Fruit fly (Drosophila melanogaster): Measurements from ENCODE around the gene CG34450.

CG34450 gene

DNA sequence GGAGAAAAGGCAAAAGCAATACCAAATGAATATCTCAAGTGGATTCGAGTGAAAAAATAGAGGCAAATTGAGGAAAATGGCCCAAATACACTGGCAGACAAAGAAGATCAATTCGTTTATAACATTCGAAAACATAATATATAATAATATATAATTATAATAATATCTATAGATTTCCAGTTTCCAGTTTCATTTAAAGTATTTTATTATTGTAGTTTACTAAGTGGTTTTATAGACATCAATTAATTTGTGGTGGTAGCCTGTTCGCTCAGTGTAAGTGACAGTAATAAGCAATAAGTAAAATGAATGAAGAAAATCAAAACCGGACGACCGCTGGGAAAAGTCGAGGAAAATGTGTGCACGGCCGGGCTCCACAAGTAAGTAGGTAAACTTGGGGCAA lies 20.0 kb upstream of the CG34450 start:
- TF ChIP-seq tj (GFP tag; optimal IDR thresholded peaks at IDR 0.05) (no peak), CG7101 (tag; optimal IDR thresholded peaks at IDR 0.05) (no peak), toe (GFP tag; optimal IDR thresholded peaks at IDR 0.05) (no peak), CG7045 (GFP tag; optimal IDR thresholded peaks at IDR 0.05) (no peak), ovo (GFP tag; optimal IDR thresholded peaks at IDR 0.05) (no peak)

- TF ChIP-seq Mnt (GFP tag; optimal IDR thresholded peaks at IDR 0.05) (no peak), cnc (optimal IDR thresholded peaks at IDR 0.05) (no peak), bab1 (GFP tag; optimal IDR thresholded peaks at IDR 0.05) (peak; percentile 9), CG33017 (tag; optimal IDR thresholded peaks at IDR 0.05) (no peak), pad (GFP tag; optimal IDR thresholded peaks at IDR 0.05) (no peak), Hr96 (GFP tag; optimal IDR thresholded peaks at IDR 0.05) (no peak), CG14711 (tag; optimal IDR thresholded peaks at IDR 0.05) (peak; percentile 33), CG11617 (GFP tag; optimal IDR thresholded peaks at IDR 0.05) (no peak), CG7101 (tag; optimal IDR thresholded peaks at IDR 0.05) (peak; percentile 18), CG12768 (GFP tag; optimal IDR thresholded peaks at IDR 0.05) (no peak), ovo (GFP tag; optimal IDR thresholded peaks at IDR 0.05) (no peak), CG5204 (GFP tag; optimal IDR thresholded peaks at IDR 0.05) (no peak), kay (GFP tag; ENCODE audit: borderline replicate concordance) (no peak), cic (GFP tag; optimal IDR thresholded peaks at IDR 0.05) (no peak), toe (GFP tag; optimal IDR thresholded peaks at IDR 0.05) (no peak), Clk (GFP tag; optimal IDR thresholded peaks at IDR 0.05) (no peak), tj (GFP tag; optimal IDR thresholded peaks at IDR 0.05) (no peak), CG1620 (GFP tag; optimal IDR thresholded peaks at IDR 0.05) (no peak), CG7045 (GFP tag; optimal IDR thresholded peaks at IDR 0.05) (peak; percentile 27)
Observed at dm6 chrX:9349224-9349623, 18.9 kb upstream of the CG34450 start.

- no peak for TF ChIP-seq Clk (GFP tag; optimal IDR thresholded peaks at IDR 0.05)
- no peak for TF ChIP-seq kay (GFP tag; ENCODE audit: borderline replicate concordance)
- no peak for TF ChIP-seq CG7045 (GFP tag; optimal IDR thresholded peaks at IDR 0.05)
- TF ChIP-seq toe (GFP tag; optimal IDR thresholded peaks at IDR 0.05): no peak
- TF ChIP-seq ovo (GFP tag; optimal IDR thresholded peaks at IDR 0.05): no peak
- no peak for TF ChIP-seq Crg-1 (GFP tag; optimal IDR thresholded peaks at IDR 0.05)
- TF ChIP-seq CG11617 (GFP tag; optimal IDR thresholded peaks at IDR 0.05): no peak
- no peak for TF ChIP-seq CG5204 (GFP tag; optimal IDR thresholded peaks at IDR 0.05)
- TF ChIP-seq CG12768 (GFP tag; optimal IDR thresholded peaks at IDR 0.05): no peak
Observed at dm6 chrX:9347767-9348166, 17.5 kb upstream of the CG34450 start.

dm6 chrX:9345522-9345921 lies 15.2 kb upstream of the CG34450 start:
- no peak for TF ChIP-seq kay (GFP tag; ENCODE audit: borderline replicate concordance)
- no peak for TF ChIP-seq CG1620 (GFP tag; optimal IDR thresholded peaks at IDR 0.05)
- TF ChIP-seq toe (GFP tag; optimal IDR thresholded peaks at IDR 0.05): no peak
- no peak for TF ChIP-seq cic (GFP tag; optimal IDR thresholded peaks at IDR 0.05)
- TF ChIP-seq Clk (GFP tag; optimal IDR thresholded peaks at IDR 0.05): no peak
- TF ChIP-seq CG5204 (GFP tag; optimal IDR thresholded peaks at IDR 0.05): no peak
- no peak for TF ChIP-seq bab1 (GFP tag; optimal IDR thresholded peaks at IDR 0.05)
- no peak for TF ChIP-seq CG12768 (GFP tag; optimal IDR thresholded peaks at IDR 0.05)
- no peak for TF ChIP-seq cnc (optimal IDR thresholded peaks at IDR 0.05)

DNA sequence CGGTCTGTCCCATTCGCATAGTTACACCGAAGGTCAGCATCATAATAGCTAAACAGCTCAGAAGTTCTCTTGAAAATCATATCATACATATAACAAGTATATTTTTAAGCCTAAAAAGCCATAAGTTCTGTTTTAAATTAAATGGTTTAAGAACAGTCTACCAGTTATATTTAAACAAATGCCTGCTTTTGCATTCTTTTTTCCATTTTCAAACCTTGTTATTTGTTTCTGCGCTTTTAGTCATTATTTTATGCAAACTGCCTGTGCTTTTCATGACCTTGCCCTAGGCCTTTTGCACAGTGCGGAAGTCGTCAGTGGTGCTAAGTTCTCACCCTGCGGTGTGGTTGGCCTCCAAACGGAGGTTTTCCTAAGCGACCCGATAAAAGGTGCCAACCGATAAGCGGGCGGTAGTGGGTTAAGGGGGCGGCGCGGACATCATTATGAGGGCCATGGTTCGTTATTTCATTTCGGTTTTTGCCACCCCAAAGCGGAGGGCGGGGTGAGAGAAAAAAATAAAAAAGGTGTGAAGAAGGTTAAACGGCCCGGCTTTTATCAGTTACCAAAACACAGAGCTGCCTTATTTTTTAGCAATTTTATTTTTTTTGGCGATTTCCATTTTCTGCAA lies 14.3 kb upstream of the CG34450 start:
- peak; percentile 71 for TF ChIP-seq CG7045 (GFP tag; optimal IDR thresholded peaks at IDR 0.05)
- TF ChIP-seq toe (GFP tag; optimal IDR thresholded peaks at IDR 0.05): peak; percentile 52
- peak; percentile 67 for TF ChIP-seq CG33017 (tag; optimal IDR thresholded peaks at IDR 0.05)
- peak; percentile 55 for TF ChIP-seq ovo (GFP tag; optimal IDR thresholded peaks at IDR 0.05)
- peak; percentile 59 for TF ChIP-seq CG5204 (GFP tag; optimal IDR thresholded peaks at IDR 0.05)
- no peak for TF ChIP-seq kay (GFP tag; ENCODE audit: borderline replicate concordance)
- TF ChIP-seq cic (GFP tag; optimal IDR thresholded peaks at IDR 0.05): no peak
- TF ChIP-seq tj (GFP tag; optimal IDR thresholded peaks at IDR 0.05): peak; percentile 56
- peak; percentile 73 for TF ChIP-seq CG14711 (tag; optimal IDR thresholded peaks at IDR 0.05)
- TF ChIP-seq Hr96 (GFP tag; optimal IDR thresholded peaks at IDR 0.05): peak; percentile 71
- TF ChIP-seq cnc (optimal IDR thresholded peaks at IDR 0.05): no peak
- no peak for TF ChIP-seq CG12768 (GFP tag; optimal IDR thresholded peaks at IDR 0.05)
- TF ChIP-seq CG11617 (GFP tag; optimal IDR thresholded peaks at IDR 0.05): peak; percentile 77
- peak; percentile 70 for TF ChIP-seq pad (GFP tag; optimal IDR thresholded peaks at IDR 0.05)
- TF ChIP-seq Clk (GFP tag; optimal IDR thresholded peaks at IDR 0.05): peak; percentile 43
- TF ChIP-seq CG7101 (tag; optimal IDR thresholded peaks at IDR 0.05): peak; percentile 74
- TF ChIP-seq bab1 (GFP tag; optimal IDR thresholded peaks at IDR 0.05): peak; percentile 57
- TF ChIP-seq Crg-1 (GFP tag; optimal IDR thresholded peaks at IDR 0.05): peak; percentile 36
- peak; percentile 53 for TF ChIP-seq Mnt (GFP tag; optimal IDR thresholded peaks at IDR 0.05)
- peak; percentile 28 for TF ChIP-seq CG1620 (GFP tag; optimal IDR thresholded peaks at IDR 0.05)

DNA sequence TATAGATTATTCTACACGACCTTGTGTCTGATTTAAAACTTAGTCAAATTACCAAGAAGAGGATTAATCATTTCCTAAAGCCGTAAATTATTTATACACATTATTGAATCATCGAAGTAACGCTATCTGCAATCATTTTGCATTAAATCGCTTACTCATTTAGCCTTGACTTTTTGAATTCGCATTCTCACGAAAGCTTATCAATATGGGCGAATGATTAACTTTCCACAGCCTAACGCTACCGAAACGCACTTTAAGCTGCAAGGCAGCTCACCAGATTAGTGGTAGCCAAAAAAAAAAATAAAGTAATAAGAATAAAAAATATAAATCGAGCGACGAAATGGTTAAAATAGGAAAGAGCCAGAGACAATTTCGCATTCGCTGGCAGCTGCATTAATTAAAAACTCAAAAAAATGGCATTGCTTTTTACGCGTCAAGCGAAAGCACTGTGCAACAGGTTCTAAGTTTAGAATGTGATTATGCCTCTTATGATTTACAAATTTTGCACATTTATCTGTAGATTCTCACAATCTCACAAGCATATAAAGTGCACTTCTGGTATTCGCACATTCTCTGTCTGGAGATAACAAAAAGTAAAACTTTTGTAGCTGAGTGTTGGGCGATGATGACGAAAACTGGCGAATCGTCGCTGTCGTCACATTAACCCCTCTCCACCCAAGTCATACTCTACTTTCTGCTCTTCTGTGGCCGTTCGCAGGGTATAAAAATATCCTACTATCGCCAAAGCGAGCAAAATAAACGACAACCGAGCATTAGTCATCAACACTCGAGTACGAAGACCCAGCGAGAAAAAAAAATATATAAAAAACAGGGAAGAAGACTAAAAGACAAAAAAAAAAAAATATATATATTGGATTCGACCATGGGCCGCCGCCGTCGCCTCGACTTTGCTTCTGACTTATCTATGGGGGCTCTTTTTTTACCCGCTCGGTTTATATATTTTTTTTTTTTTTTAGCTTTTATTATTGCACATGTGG lies 13.5 kb upstream of the CG34450 start:
- TF ChIP-seq CG7101 (tag; optimal IDR thresholded peaks at IDR 0.05): peak; percentile 91
- TF ChIP-seq Mnt (GFP tag; optimal IDR thresholded peaks at IDR 0.05): peak; percentile 24
- no peak for TF ChIP-seq ovo (GFP tag; optimal IDR thresholded peaks at IDR 0.05)
- no peak for TF ChIP-seq cnc (optimal IDR thresholded peaks at IDR 0.05)
- peak; percentile 62 for TF ChIP-seq CG12768 (GFP tag; optimal IDR thresholded peaks at IDR 0.05)
- peak; percentile 86 for TF ChIP-seq bab1 (GFP tag; optimal IDR thresholded peaks at IDR 0.05)
- peak; percentile 52 for TF ChIP-seq pad (GFP tag; optimal IDR thresholded peaks at IDR 0.05)
- TF ChIP-seq kay (GFP tag; ENCODE audit: borderline replicate concordance): peak; percentile 91
- TF ChIP-seq tj (GFP tag; optimal IDR thresholded peaks at IDR 0.05): peak; percentile 60
- no peak for TF ChIP-seq cic (GFP tag; optimal IDR thresholded peaks at IDR 0.05)
- TF ChIP-seq CG11617 (GFP tag; optimal IDR thresholded peaks at IDR 0.05): peak; percentile 53
- peak; percentile 18 for TF ChIP-seq CG5204 (GFP tag; optimal IDR thresholded peaks at IDR 0.05)
- peak; percentile 47 for TF ChIP-seq Clk (GFP tag; optimal IDR thresholded peaks at IDR 0.05)
- TF ChIP-seq CG1620 (GFP tag; optimal IDR thresholded peaks at IDR 0.05): no peak
- peak; percentile 43 for TF ChIP-seq Crg-1 (GFP tag; optimal IDR thresholded peaks at IDR 0.05)
- peak; percentile 71 for TF ChIP-seq Hr96 (GFP tag; optimal IDR thresholded peaks at IDR 0.05)
- peak; percentile 76 for TF ChIP-seq CG7045 (GFP tag; optimal IDR thresholded peaks at IDR 0.05)
- TF ChIP-seq CG14711 (tag; optimal IDR thresholded peaks at IDR 0.05): peak; percentile 84
- TF ChIP-seq toe (GFP tag; optimal IDR thresholded peaks at IDR 0.05): no peak
- peak; percentile 79 for TF ChIP-seq CG33017 (tag; optimal IDR thresholded peaks at IDR 0.05)

All from whole organism, adult.